Fruit fly (Drosophila melanogaster): ENCODE data around the gene CG17734.

CG17734 gene

dm6 chr3R:11214449-11214950, 29.3 kb downstream of the CG17734 start, which contains the start of gene ZnT86D (continued):
- TF ChIP-seq pb (GFP tag; optimal IDR thresholded peaks at IDR 0.05) = peak; percentile 48
- no peak for TF ChIP-seq usp (GFP tag; optimal IDR thresholded peaks at IDR 0.05)
- TF ChIP-seq bcd (GFP tag; optimal IDR thresholded peaks at IDR 0.05) = peak; percentile 68
- peak; percentile 30; the same call in 1 of the 2 replicates for TF ChIP-seq CG10366 (GFP tag; IDR thresholded peaks at IDR 0.05)
- 0 out of 2 replicates have a peak, but pooled peaks have one; percentile 12 for TF ChIP-seq CG14014 (GFP tag; IDR thresholded peaks at IDR 0.05)
- no peak for TF ChIP-seq CG14667 (GFP tag; IDR thresholded peaks at IDR 0.05)
- no peak for TF ChIP-seq tup (GFP tag; optimal IDR thresholded peaks at IDR 0.05)
- peak; percentile 22 for TF ChIP-seq CG1647 (GFP tag; optimal IDR thresholded peaks at IDR 0.05)
- TF ChIP-seq Nf-YC (tag; optimal IDR thresholded peaks at IDR 0.05) = peak; percentile 79
- no peak for TF ChIP-seq CG8765 (GFP tag; IDR thresholded peaks at IDR 0.05)
- TF ChIP-seq dm (GFP tag; optimal IDR thresholded peaks at IDR 0.05) = peak; percentile 21
- TF ChIP-seq sqz (GFP tag; optimal IDR thresholded peaks at IDR 0.05) = peak; percentile 46
- no peak for TF ChIP-seq peb (GFP tag; IDR thresholded peaks at IDR 0.05)
- TF ChIP-seq CG8089 (GFP tag; optimal IDR thresholded peaks at IDR 0.05) = no peak
- TF ChIP-seq E2f1 (GFP tag; IDR thresholded peaks at IDR 0.05) = peak; percentile 30; the same call in 1 of the 2 replicates
- TF ChIP-seq CG13624 (GFP tag; optimal IDR thresholded peaks at IDR 0.05) = peak; percentile 11
- no peak for TF ChIP-seq D (optimal IDR thresholded peaks at IDR 0.05)
- TF ChIP-seq D (GFP tag; optimal IDR thresholded peaks at IDR 0.05) = peak; percentile 12
- peak; percentile 11 for TF ChIP-seq maf-S (GFP tag; optimal IDR thresholded peaks at IDR 0.05)
- no peak for TF ChIP-seq CG8478 (optimal IDR thresholded peaks at IDR 0.05)
- no peak for TF ChIP-seq inv (GFP tag; IDR thresholded peaks at IDR 0.05; ENCODE audit: partially characterized antibody)
- peak; percentile 44 for TF ChIP-seq trem (tag; optimal IDR thresholded peaks at IDR 0.05)
- TF ChIP-seq sob (GFP tag; IDR thresholded peaks at IDR 0.05) = peak; percentile 60; the same call in 1 of the 2 replicates
- peak; percentile 57; the same call in 1 of the 2 replicates for TF ChIP-seq klu (GFP tag; IDR thresholded peaks at IDR 0.05)
- peak; percentile 39; the same call in 1 of the 2 replicates for TF ChIP-seq CG32772 (GFP tag; IDR thresholded peaks at IDR 0.05)
- no peak for TF ChIP-seq CG6272 (GFP tag; IDR thresholded peaks at IDR 0.05)
- TF ChIP-seq CG17829 (tag; optimal IDR thresholded peaks at IDR 0.05) = peak; percentile 62
- TF ChIP-seq CG10654 (GFP tag; optimal IDR thresholded peaks at IDR 0.05) = peak; percentile 39
- TF ChIP-seq kay (GFP tag; optimal IDR thresholded peaks at IDR 0.05) = peak; percentile 40
- TF ChIP-seq fd102C (GFP tag; optimal IDR thresholded peaks at IDR 0.05) = no peak
- TF ChIP-seq zen (tag; optimal IDR thresholded peaks at IDR 0.05) = peak; percentile 40
- peak; percentile 71 for TF ChIP-seq crol (GFP tag; IDR thresholded peaks at IDR 0.05)
- peak; percentile 36; the same call in 1 of the 2 replicates for TF ChIP-seq Ada2b (GFP tag; IDR thresholded peaks at IDR 0.05)
- TF ChIP-seq ash1 (GFP tag; optimal IDR thresholded peaks at IDR 0.05) = no peak
- TF ChIP-seq eyg (GFP tag; optimal IDR thresholded peaks at IDR 0.05) = peak; percentile 27
- peak; percentile 20 for TF ChIP-seq gsb-n (tag; optimal IDR thresholded peaks at IDR 0.05)
- TF ChIP-seq Poxn (GFP tag; IDR thresholded peaks at IDR 0.05) = no peak
- peak; percentile 42 for TF ChIP-seq fu2 (GFP tag; optimal IDR thresholded peaks at IDR 0.05)
- peak; percentile 64 for TF ChIP-seq pzg (GFP tag; optimal IDR thresholded peaks at IDR 0.05)
- TF ChIP-seq CG10543 (GFP tag; optimal IDR thresholded peaks at IDR 0.05) = peak; percentile 87
- peak; percentile 10 for TF ChIP-seq mirr (GFP tag; optimal IDR thresholded peaks at IDR 0.05)
- peak; percentile 58; the same call in 2 of the 3 replicates for TF ChIP-seq Dbx (GFP tag; IDR thresholded peaks at IDR 0.05)
- TF ChIP-seq trh (GFP tag; optimal IDR thresholded peaks at IDR 0.05) = no peak
- TF ChIP-seq hth (optimal IDR thresholded peaks at IDR 0.05) = no peak
- TF ChIP-seq gt (GFP tag; IDR thresholded peaks at IDR 0.05) = no peak
- peak; percentile 80 for TF ChIP-seq sug (tag; optimal IDR thresholded peaks at IDR 0.05)
- no peak for TF ChIP-seq CG15479 (GFP tag; optimal IDR thresholded peaks at IDR 0.05)
- peak; percentile 26 for TF ChIP-seq Mes4 (GFP tag; optimal IDR thresholded peaks at IDR 0.05)
- peak; percentile 46 for TF ChIP-seq CG1233 (GFP tag; optimal IDR thresholded peaks at IDR 0.05)
- TF ChIP-seq Sry-β (GFP tag; optimal IDR thresholded peaks at IDR 0.05) = peak; percentile 71
- peak; percentile 43 for TF ChIP-seq tap (tag; optimal IDR thresholded peaks at IDR 0.05)
- TF ChIP-seq CG6791 (GFP tag; IDR thresholded peaks at IDR 0.05; ENCODE audit: partially characterized antibody) = no peak
